In the genomic region with DNA sequence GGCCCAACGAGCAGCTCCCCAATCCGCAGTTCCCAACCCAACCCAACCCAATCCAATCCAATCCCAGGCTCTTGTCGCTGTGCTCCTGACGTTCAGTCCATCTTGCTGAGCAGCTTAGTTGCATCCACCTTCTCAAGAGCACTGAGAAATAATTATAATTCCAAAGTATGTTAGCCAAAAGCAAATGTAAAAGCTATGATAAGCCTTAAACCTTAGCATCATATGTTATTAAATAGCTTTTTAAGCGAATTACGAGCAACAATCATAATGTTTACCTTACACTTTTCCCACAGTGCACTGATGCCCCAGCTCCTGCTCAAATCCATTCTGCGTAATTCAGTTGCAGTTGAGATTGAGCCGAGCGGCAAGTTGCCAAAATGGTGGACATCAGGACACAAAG, we compare ENCODE assay signal across 1 fruit fly cellular context.
TF ChIP-seq lines count a peak whose summit lies in the region.

No protein-coding gene starts in this region.

TF ChIP-seq in whole organism, prepupa, 60 proteins besides CTCF, POLR2A, EP300 and RAD21 (continued from another document):
- TF ChIP-seq Hr39 (GFP tag; optimal IDR thresholded peaks at IDR 0.05; lab: Kevin White, UChicago): peak; percentile 36
- TF ChIP-seq CG16779 (tag; optimal IDR thresholded peaks at IDR 0.05; lab: Kevin White, UChicago): no peak
- TF ChIP-seq CG6163 (GFP tag; IDR thresholded peaks at IDR 0.05; lab: Robert Waterston, UW): no peak
- TF ChIP-seq CG11294 (GFP tag; IDR thresholded peaks at IDR 0.05; lab: Robert Waterston, UW): no peak
- TF ChIP-seq fd85E (GFP tag; optimal IDR thresholded peaks at IDR 0.05; lab: Kevin White, UChicago): no peak
- peak; percentile 43 for TF ChIP-seq Met (GFP tag; optimal IDR thresholded peaks at IDR 0.05; lab: Kevin White, UChicago)
- peak; percentile 25 for TF ChIP-seq dsx (GFP tag; optimal IDR thresholded peaks at IDR 0.05; lab: Kevin White, UChicago; ENCODE audit: poor library complexity, severe bottlenecking)
- TF ChIP-seq OdsH (GFP tag; optimal IDR thresholded peaks at IDR 0.05; lab: Kevin White, UChicago): peak; percentile 11
- TF ChIP-seq Sox14 (GFP tag; optimal IDR thresholded peaks at IDR 0.05; lab: Kevin White, UChicago): no peak
- TF ChIP-seq Eip75B (GFP tag; optimal IDR thresholded peaks at IDR 0.05; lab: Kevin White, UChicago): peak; percentile 4
- TF ChIP-seq CG15336 (GFP tag; IDR thresholded peaks at IDR 0.05; lab: Robert Waterston, UW): no peak
- TF ChIP-seq Smox (GFP tag; optimal IDR thresholded peaks at IDR 0.05; lab: Kevin White, UChicago): peak; percentile 10
- no peak for TF ChIP-seq vri (GFP tag; optimal IDR thresholded peaks at IDR 0.05; lab: Kevin White, UChicago)
- no peak for TF ChIP-seq spab (GFP tag; optimal IDR thresholded peaks at IDR 0.05; lab: Kevin White, UChicago)
- TF ChIP-seq CG32006 (GFP tag; optimal IDR thresholded peaks at IDR 0.05; lab: Kevin White, UChicago): no peak
- no peak for TF ChIP-seq Eip93F (GFP tag; optimal IDR thresholded peaks at IDR 0.05; lab: Kevin White, UChicago)
- peak; percentile 14 for TF ChIP-seq CG31627 (GFP tag; optimal IDR thresholded peaks at IDR 0.05; lab: Kevin White, UChicago)
- peak; percentile 80 for TF ChIP-seq svp (GFP tag; lab: Kevin White, UChicago)
- no peak for TF ChIP-seq fd59A (GFP tag; optimal IDR thresholded peaks at IDR 0.05; lab: Kevin White, UChicago)
- no peak for TF ChIP-seq CG9139 (GFP tag; optimal IDR thresholded peaks at IDR 0.05; lab: Kevin White, UChicago)
- TF ChIP-seq Ets21C (GFP tag; optimal IDR thresholded peaks at IDR 0.05; lab: Kevin White, UChicago): no peak
- TF ChIP-seq CG8632 (GFP tag; optimal IDR thresholded peaks at IDR 0.05; lab: Kevin White, UChicago): no peak
- TF ChIP-seq Sox102F (GFP tag; optimal IDR thresholded peaks at IDR 0.05; lab: Kevin White, UChicago): peak; percentile 24
